Fruit fly (Drosophila melanogaster) whole organism, prepupa: ENCODE data around the gene CG7564.

Experiments
- CG10631 ChIP-seq: fragments of 200-800 bp; sonication (Bioruptor generic); optimal IDR thresholded peaks from 2 replicates; lab custom pipeline; 2016; ENCODE audit warnings: missing biosample characterization, missing genetic modification characterization
- CG10669 ChIP-seq: fragments of 200-800 bp; sonication (Bioruptor generic); optimal IDR thresholded peaks from 3 replicates; lab custom pipeline; 2018; ENCODE audit warnings: missing biosample characterization, mild to moderate bottlenecking, missing genetic modification characterization, moderate library complexity
- CG11762 ChIP-seq: fragments of 200-800 bp; sonication (Bioruptor generic); optimal IDR thresholded peaks from 3 replicates; lab custom pipeline; 2016; ENCODE audit warnings: missing biosample characterization, missing genetic modification characterization; ENCODE audit not compliant: insufficient read depth
- CG11902 ChIP-seq: fragments of 200-800 bp; sonication (Bioruptor generic); optimal IDR thresholded peaks from 3 replicates; lab custom pipeline; 2016; ENCODE audit warnings: missing biosample characterization, missing genetic modification characterization
- CG1621 ChIP-seq: fragments of 200-800 bp; sonication (Bioruptor generic); optimal IDR thresholded peaks from 3 replicates; lab custom pipeline; 2018; ENCODE audit warnings: missing biosample characterization, mild to moderate bottlenecking, missing genetic modification characterization
- CG3032 ChIP-seq: fragments of 200-800 bp; optimal IDR thresholded peaks from 2 replicates; lab custom pipeline; 2019; ENCODE audit warnings: missing biosample characterization, mild to moderate bottlenecking, missing genetic modification characterization, moderate library complexity
- CG31627 ChIP-seq: fragments of 200-800 bp; sonication (Bioruptor generic); optimal IDR thresholded peaks from 3 replicates; lab custom pipeline; 2016; ENCODE audit warnings: missing biosample characterization, missing genetic modification characterization
- CG32006 ChIP-seq: fragments of 200-800 bp; sonication (Bioruptor generic); optimal IDR thresholded peaks from 3 replicates; lab custom pipeline; 2017; ENCODE audit warnings: missing biosample characterization, mild to moderate bottlenecking, missing genetic modification characterization
- CG3919 ChIP-seq: fragments of 200-800 bp; sonication (Bioruptor generic); optimal IDR thresholded peaks from 3 replicates; lab custom pipeline; 2016; ENCODE audit warnings: missing biosample characterization, missing genetic modification characterization
- CG4318 ChIP-seq: fragments of 200-800 bp; sonication (Bioruptor generic); optimal IDR thresholded peaks from 3 replicates; lab custom pipeline; 2017; ENCODE audit warnings: missing biosample characterization, mild to moderate bottlenecking, missing genetic modification characterization
- CG6163 ChIP-seq: fragments of 200-800 bp; sonication (Bioruptor generic); IDR thresholded peaks from 3 replicates; pipeline ENCODE4 v1.3.6; 2022; ENCODE audit warnings: missing biosample characterization, missing genetic modification characterization
- CG6276 ChIP-seq: fragments of 200-800 bp; sonication (Bioruptor generic); optimal IDR thresholded peaks from 2 replicates; lab custom pipeline; 2017; ENCODE audit warnings: missing biosample characterization, mild to moderate bottlenecking, missing genetic modification characterization
- CG6792 ChIP-seq: fragments of 200-800 bp; sonication (Bioruptor generic); optimal IDR thresholded peaks from 3 replicates; lab custom pipeline; 2016; ENCODE audit warnings: missing biosample characterization, missing genetic modification characterization
- CG7368 ChIP-seq: fragments of 200-800 bp; sonication (Bioruptor generic); optimal IDR thresholded peaks from 3 replicates; lab custom pipeline; 2016; ENCODE audit warnings: missing biosample characterization, missing genetic modification characterization
- CG8119 ChIP-seq: fragments of 200-800 bp; sonication (Bioruptor generic); IDR thresholded peaks from 3 replicates; pipeline ENCODE4 v1.3.6; 2022; ENCODE audit warnings: missing biosample characterization, missing genetic modification characterization
- CG8319 ChIP-seq: fragments of 200-800 bp; sonication (Bioruptor generic); optimal IDR thresholded peaks from 3 replicates; lab custom pipeline; 2016; ENCODE audit warnings: missing biosample characterization, missing genetic modification characterization
- CG9139 ChIP-seq: fragments of 200-800 bp; sonication (Bioruptor generic); optimal IDR thresholded peaks from 3 replicates; lab custom pipeline; 2017; ENCODE audit warnings: missing biosample characterization, mild to moderate bottlenecking, missing genetic modification characterization
- Eip75B ChIP-seq: fragments of 200-800 bp; sonication (Bioruptor generic); optimal IDR thresholded peaks from 3 replicates; lab custom pipeline; 2016; ENCODE audit warnings: missing biosample characterization, missing genetic modification characterization
- Eip78C ChIP-seq: fragments of 200-800 bp; sonication (Bioruptor generic); peaks from one replicate; lab custom pipeline; 2016; ENCODE audit warnings: missing biosample characterization, missing genetic modification characterization
- Eip93F ChIP-seq: fragments of 200-800 bp; sonication (Bioruptor generic); optimal IDR thresholded peaks from 2 replicates; lab custom pipeline; 2016; ENCODE audit warnings: missing biosample characterization, mild to moderate bottlenecking, missing genetic modification characterization
- Ets21C ChIP-seq: fragments of 200-800 bp; sonication (Bioruptor generic); optimal IDR thresholded peaks from 3 replicates; lab custom pipeline; 2016; ENCODE audit warnings: missing biosample characterization, missing genetic modification characterization
- Ets96B ChIP-seq: fragments of 200-800 bp; optimal IDR thresholded peaks from 2 replicates; lab custom pipeline; 2019; ENCODE audit warnings: missing biosample characterization, mild to moderate bottlenecking, missing genetic modification characterization, moderate library complexity
- Hr39 ChIP-seq: fragments of 200-800 bp; sonication (Bioruptor generic); optimal IDR thresholded peaks from 2 replicates; lab custom pipeline; 2016; ENCODE audit warnings: missing biosample characterization, missing genetic modification characterization
- Hr4 ChIP-seq: fragments of 200-800 bp; sonication (Bioruptor generic); optimal IDR thresholded peaks from 3 replicates; lab custom pipeline; 2016; ENCODE audit warnings: missing biosample characterization, missing genetic modification characterization
- Lpt ChIP-seq: fragments of 200-800 bp; sonication (Bioruptor generic); optimal IDR thresholded peaks from 3 replicates; lab custom pipeline; 2016; ENCODE audit warnings: missing biosample characterization, missing genetic modification characterization
- Met ChIP-seq: fragments of 200-800 bp; sonication (Bioruptor generic); optimal IDR thresholded peaks from 3 replicates; lab custom pipeline; 2016; ENCODE audit warnings: missing biosample characterization, missing genetic modification characterization
- OdsH ChIP-seq: fragments of 200-800 bp; sonication (Bioruptor generic); optimal IDR thresholded peaks from 3 replicates; lab custom pipeline; 2016; ENCODE audit warnings: missing biosample characterization, missing genetic modification characterization
- Smox ChIP-seq: fragments of 200-800 bp; sonication (Bioruptor generic); optimal IDR thresholded peaks from 3 replicates; lab custom pipeline; 2016; ENCODE audit warnings: missing biosample characterization, missing genetic modification characterization
- Sox102F ChIP-seq: fragments of 200-800 bp; sonication (Bioruptor generic); optimal IDR thresholded peaks from 2 replicates; lab custom pipeline; 2016; ENCODE audit warnings: missing biosample characterization, mild to moderate bottlenecking, missing genetic modification characterization
- Sox15 ChIP-seq: fragments of 200-800 bp; sonication (Bioruptor generic); optimal IDR thresholded peaks from 3 replicates; lab custom pipeline; 2016; ENCODE audit warnings: missing biosample characterization, missing genetic modification characterization
- achi ChIP-seq: fragments of 200-800 bp; sonication (Bioruptor generic); optimal IDR thresholded peaks from 3 replicates; lab custom pipeline; 2016; ENCODE audit warnings: missing biosample characterization, missing genetic modification characterization
- acj6 ChIP-seq: fragments of 200-800 bp; sonication (Bioruptor generic); optimal IDR thresholded peaks from 3 replicates; lab custom pipeline; 2016; ENCODE audit warnings: missing biosample characterization, missing genetic modification characterization
- cyc ChIP-seq: fragments of 200-800 bp; sonication (Bioruptor generic); optimal IDR thresholded peaks from 3 replicates; lab custom pipeline; 2016; ENCODE audit warnings: missing biosample characterization, missing genetic modification characterization
- dac ChIP-seq: fragments of 200-800 bp; sonication (Bioruptor generic); optimal IDR thresholded peaks from 2 replicates; lab custom pipeline; 2017; ENCODE audit warnings: missing biosample characterization, mild to moderate bottlenecking, missing genetic modification characterization
- eg ChIP-seq: fragments of 200-800 bp; sonication (Bioruptor generic); IDR thresholded peaks from 3 replicates; pipeline ENCODE4 v1.3.6; 2022; ENCODE audit warnings: missing biosample characterization, missing genetic modification characterization
- esn ChIP-seq: fragments of 200-800 bp; sonication (Bioruptor generic); optimal IDR thresholded peaks from 2 replicates; lab custom pipeline; 2016; ENCODE audit warnings: missing biosample characterization, mild to moderate bottlenecking, missing genetic modification characterization, moderate library complexity
- fd59A ChIP-seq: fragments of 200-800 bp; sonication (Bioruptor generic); optimal IDR thresholded peaks from 2 replicates; lab custom pipeline; 2017; ENCODE audit warnings: missing biosample characterization, mild to moderate bottlenecking, missing genetic modification characterization, missing genetic modification reagents
- fd85E ChIP-seq: fragments of 200-800 bp; sonication (Bioruptor generic); optimal IDR thresholded peaks from 3 replicates; lab custom pipeline; 2016; ENCODE audit warnings: missing biosample characterization, missing genetic modification characterization
- fkh ChIP-seq: fragments of 200-800 bp; sonication (Bioruptor generic); optimal IDR thresholded peaks from 3 replicates; lab custom pipeline; 2017; ENCODE audit warnings: missing biosample characterization, mild to moderate bottlenecking, missing genetic modification characterization, moderate library complexity
- lz ChIP-seq: fragments of 200-800 bp; sonication (Bioruptor generic); optimal IDR thresholded peaks from 3 replicates; lab custom pipeline; 2016; ENCODE audit warnings: missing biosample characterization, missing genetic modification characterization
- net ChIP-seq: fragments of 200-800 bp; sonication (Bioruptor generic); optimal IDR thresholded peaks from 3 replicates; lab custom pipeline; 2016; ENCODE audit warnings: missing biosample characterization, missing genetic modification characterization
- pdm3 ChIP-seq: fragments of 200-800 bp; sonication (Bioruptor generic); optimal IDR thresholded peaks from 3 replicates; lab custom pipeline; 2016; ENCODE audit warnings: missing biosample characterization, missing genetic modification characterization
- salr ChIP-seq, 2 experiments: fragments of 200-800 bp; sonication (Bioruptor generic); optimal IDR thresholded peaks; 3 replicates each; lab custom pipeline; 2016 to 2018; ENCODE audit warnings: missing biosample characterization in 2 of 2, missing genetic modification characterization in 2 of 2, mild to moderate bottlenecking in 1 of 2
- spab ChIP-seq: fragments of 200-800 bp; sonication (Bioruptor generic); optimal IDR thresholded peaks from 2 replicates; lab custom pipeline; 2017; ENCODE audit warnings: missing biosample characterization, mild to moderate bottlenecking, missing genetic modification characterization, missing genetic modification reagents
- ss ChIP-seq, 2 experiments: fragments of 200-800 bp; sonication (Bioruptor generic); optimal IDR thresholded peaks; 2 replicates in 1 of 2; 3 replicates in 1 of 2; lab custom pipeline; 2017 to 2018; ENCODE audit warnings: mild to moderate bottlenecking in 2 of 2, missing biosample characterization in 2 of 2, missing genetic modification characterization in 2 of 2, moderate library complexity in 1 of 2
- svp ChIP-seq: fragments of 200-800 bp; sonication (Bioruptor generic); peaks from one replicate; lab custom pipeline; 2016; ENCODE audit warnings: missing biosample characterization, missing genetic modification characterization
- topi ChIP-seq: fragments of 200-800 bp; sonication (Bioruptor generic); optimal IDR thresholded peaks from 3 replicates; lab custom pipeline; 2016; ENCODE audit warnings: missing biosample characterization, missing genetic modification characterization
- vri ChIP-seq: fragments of 200-800 bp; sonication (Bioruptor generic); optimal IDR thresholded peaks from 3 replicates; lab custom pipeline; 2016; ENCODE audit warnings: missing biosample characterization, mild to moderate bottlenecking, missing genetic modification characterization

Gene CG7564

dm6 chr3L:17500315-17500985 is 13.6 kb upstream of the CG7564 start (continued):
- TF ChIP-seq CG10669 (GFP tag; lab: Kevin White, UChicago): no peak
- TF ChIP-seq fkh (GFP tag; lab: Kevin White, UChicago): no peak
- TF ChIP-seq svp: peak; percentile 57
- no peak for TF ChIP-seq lz (GFP tag; lab: Kevin White, UChicago)
- peak; percentile 73 for TF ChIP-seq Lpt (GFP tag; lab: Kevin White, UChicago)
- TF ChIP-seq CG10631 (GFP tag; lab: Kevin White, UChicago): no peak
- TF ChIP-seq ss (GFP tag; optimal IDR thresholded peaks at IDR 0.05; lab: Kevin White, UChicago): peak; percentile 67 to 84
- no peak for TF ChIP-seq Sox102F (GFP tag; lab: Kevin White, UChicago)
- TF ChIP-seq OdsH: no peak
- TF ChIP-seq Eip78C: peak; percentile 77
- TF ChIP-seq CG32006 (GFP tag; lab: Kevin White, UChicago): peak; percentile 18
- no peak for TF ChIP-seq dac
- no peak for TF ChIP-seq fd59A (GFP tag; lab: Kevin White, UChicago)
- TF ChIP-seq achi: no peak
- TF ChIP-seq Eip93F: no peak
- TF ChIP-seq Eip75B (GFP tag; lab: Kevin White, UChicago): peak; percentile 18
- TF ChIP-seq CG8119 (GFP tag; lab: Robert Waterston, UW): peak; percentile 36; the same call in 1 of the 3 replicates
- TF ChIP-seq CG8319 (GFP tag; lab: Kevin White, UChicago): no peak
- no peak for TF ChIP-seq CG11902 (GFP tag; lab: Kevin White, UChicago)
- TF ChIP-seq vri (GFP tag; lab: Kevin White, UChicago): peak; percentile 26
- TF ChIP-seq CG3919: no peak

DNA sequence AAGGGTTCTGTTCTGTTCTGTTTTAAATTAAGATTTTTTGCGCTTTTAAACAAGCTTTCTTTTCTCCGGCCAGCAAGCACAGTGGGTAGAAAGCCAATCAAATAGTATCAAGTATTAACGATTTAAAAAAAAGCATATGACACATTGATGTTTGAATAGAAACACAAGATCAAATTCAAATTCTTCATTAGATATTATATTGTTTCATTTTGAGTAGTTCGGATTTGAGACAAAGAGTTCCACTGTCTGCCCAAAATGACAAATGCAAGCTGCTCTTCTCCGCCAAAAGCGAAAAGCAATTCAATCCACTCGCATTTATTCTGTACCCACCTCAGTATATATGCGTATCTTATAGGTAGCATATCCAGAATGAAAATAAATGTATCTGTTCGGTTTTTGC is 11.9 kb upstream of the CG7564 start:
- TF ChIP-seq spab (GFP tag; lab: Kevin White, UChicago) (no peak), fkh (GFP tag; lab: Kevin White, UChicago) (no peak), Met (peak; percentile 90), acj6 (peak; percentile 75), Sox102F (GFP tag; lab: Kevin White, UChicago) (peak; percentile 91), CG6276 (GFP tag; lab: Kevin White, UChicago) (no peak), achi (peak; percentile 68), CG1621 (tag; lab: Kevin White, UChicago) (no peak), CG10669 (GFP tag; lab: Kevin White, UChicago) (peak; percentile 37), Eip78C (peak; percentile 90), fd59A (GFP tag; lab: Kevin White, UChicago) (no peak), CG11762 (peak; percentile 24), CG7368 (GFP tag; lab: Kevin White, UChicago) (peak; percentile 29), svp (peak; percentile 94), CG9139 (no peak), salr (GFP tag; optimal IDR thresholded peaks at IDR 0.05; lab: Kevin White, UChicago) (peak in 1 of 2 experiments; percentile 13), vri (GFP tag; lab: Kevin White, UChicago) (peak; percentile 76), esn (GFP tag; lab: Kevin White, UChicago) (peak; percentile 90), CG3032 (tag; lab: Kevin White, UChicago) (no peak), CG4318 (GFP tag; lab: Kevin White, UChicago) (no peak), Hr4 (GFP tag; lab: Kevin White, UChicago) (peak; percentile 28), Ets96B (tag; lab: Kevin White, UChicago) (no peak), CG11902 (GFP tag; lab: Kevin White, UChicago) (peak; percentile 51), fd85E (no peak), CG3919 (peak; percentile 66), CG6163 (GFP tag; lab: Robert Waterston, UW) (peak; percentile 76), cyc (peak; percentile 83), OdsH (peak; percentile 46), eg (peak; percentile 65), Smox (peak; percentile 88), CG6792 (peak; percentile 65), net (GFP tag; lab: Kevin White, UChicago) (peak; percentile 56), Sox15 (peak; percentile 66), pdm3 (GFP tag; lab: Kevin White, UChicago) (peak; percentile 68), CG10631 (GFP tag; lab: Kevin White, UChicago) (peak; percentile 58), Ets21C (GFP tag; lab: Kevin White, UChicago) (peak; percentile 80), topi (GFP tag; lab: Kevin White, UChicago) (peak; percentile 85), CG31627 (GFP tag; lab: Kevin White, UChicago) (peak; percentile 89), Hr39 (GFP tag; lab: Kevin White, UChicago) (peak; percentile 89)
